Worm (Caenorhabditis elegans) whole organism, L4 larva: ENCODE measurements around the gene Y15E3A.5.

Experiments used
- F10B5.3 ChIP-seq: sonication (generic microtip); optimal IDR thresholded peaks from 2 replicates; lab custom pipeline; 2016; ENCODE audit warnings: mild to moderate bottlenecking, missing genetic modification characterization, missing compliant biosample characterization
- aly-2 ChIP-seq: sonication (generic microtip); optimal IDR thresholded peaks from 2 replicates; lab custom pipeline; 2018; ENCODE audit warnings: missing biosample characterization, missing genetic modification characterization
- ama-1 ChIP-seq: fragments of 150-350 bp; optimal IDR thresholded peaks from 2 replicates; lab custom pipeline; 2014; ENCODE audit warnings: inconsistent platforms, mixed read lengths
- ceh-82 ChIP-seq: sonication (generic microtip); optimal IDR thresholded peaks from 2 replicates; lab custom pipeline; 2017; ENCODE audit warnings: missing biosample characterization, missing genetic modification characterization
- madf-9 ChIP-seq: fragments of 200-800 bp; sonication (Bioruptor generic); conservative IDR thresholded peaks from 2 replicates; pipeline ENCODE4 v1.3.6; 2022; ENCODE audit warnings: missing genetic modification reagents, missing genetic modification characterization, missing compliant biosample characterization
- mdl-1 ChIP-seq, 2 experiments: fragments of 150-350 bp in 1 of 2; sonication (generic microtip) in 1 of 2; optimal IDR thresholded peaks; 2 replicates each; lab custom pipeline; 2014 to 2017; ENCODE audit warnings: missing biosample characterization in 2 of 2, missing genetic modification characterization in 2 of 2
- mdt-29 ChIP-seq: fragments of 200-800 bp; sonication (Bioruptor generic); IDR thresholded peaks from 2 replicates; pipeline ENCODE4 v1.3.6; 2022; ENCODE audit warnings: missing genetic modification reagents, missing genetic modification characterization, missing compliant biosample characterization
- mxl-2 ChIP-seq: fragments of 200-800 bp; sonication (Bioruptor generic); conservative IDR thresholded peaks from 2 replicates; pipeline ENCODE4 v1.3.6; 2022; ENCODE audit warnings: missing genetic modification reagents, missing genetic modification characterization, missing compliant biosample characterization
- nhr-10 ChIP-seq: fragments of 150-350 bp; optimal IDR thresholded peaks from 2 replicates; lab custom pipeline; 2014; ENCODE audit warnings: missing biosample characterization, missing genetic modification characterization
- pha-4 ChIP-seq, 2 experiments: fragments of 150-350 bp in 1 of 2; fragments of 200-800 bp in 1 of 2; sonication (Bioruptor generic) in 1 of 2; IDR thresholded peaks in 1 of 2; optimal IDR thresholded peaks in 1 of 2; 2 replicates each; pipeline versions ENCODE4 v1.3.6 to Lab custom; 2014 to 2022; ENCODE audit warnings: missing genetic modification characterization in 2 of 2, missing genetic modification reagents in 2 of 2, missing biosample characterization in 1 of 2, missing compliant biosample characterization in 1 of 2
- saeg-2 ChIP-seq: fragments of 200-800 bp; sonication (Bioruptor generic); IDR thresholded peaks from 2 replicates; pipeline ENCODE4 v1.3.6; 2022; ENCODE audit warnings: missing genetic modification reagents, missing genetic modification characterization, missing compliant biosample characterization
- sdz-12 ChIP-seq: fragments of 200-800 bp; sonication (Bioruptor generic); optimal IDR thresholded peaks from 2 replicates; lab custom pipeline; 2018; ENCODE audit warnings: mild to moderate bottlenecking, missing genetic modification characterization, missing compliant biosample characterization
- unc-62 ChIP-seq, 3 experiments: fragments of 150-350 bp in 1 of 3; sonication (generic microtip); optimal IDR thresholded peaks in 2 of 3; peaks in 1 of 3; 1 replicate in 1 of 3; 2 replicates in 2 of 3; lab custom pipeline; 2014 to 2017; ENCODE audit warnings: missing biosample characterization in 3 of 3, missing genetic modification characterization in 3 of 3, missing genetic modification reagents in 3 of 3, missing genotype in 1 of 3

DNA sequence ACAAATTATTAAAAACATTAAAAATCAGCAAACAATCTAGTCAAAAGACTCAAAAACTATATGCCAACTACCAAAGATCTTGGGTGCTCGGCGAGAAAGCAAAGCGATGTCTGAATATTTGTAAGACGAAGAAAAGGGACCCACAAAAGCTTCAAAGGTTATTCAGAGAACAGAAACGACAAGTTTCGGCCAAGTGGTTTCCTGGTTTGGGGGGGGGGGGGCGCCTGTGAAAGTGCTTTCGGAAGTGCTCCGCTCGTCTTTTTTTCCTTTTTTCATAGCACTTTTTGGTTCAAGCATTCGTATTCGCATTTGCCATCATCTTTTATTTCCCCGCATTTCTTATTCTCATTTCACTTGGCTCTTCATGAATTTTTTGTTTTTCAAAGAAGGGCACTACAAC is 41.1 kb downstream of the Y15E3A.5 start:
- no peak for TF ChIP-seq unc-62 (GFP tag; optimal IDR thresholded peaks at IDR 0.05 in 1 of 2; lab: Kevin White, UChicago)
- no peak for TF ChIP-seq unc-62 (tag; optimal IDR thresholded peaks at IDR 0.05; lab: Kevin White, UChicago)
- TF ChIP-seq sdz-12 (GFP tag; lab: Kevin White, UChicago), result no peak
- TF ChIP-seq ceh-82, result no peak
- no peak for TF ChIP-seq F10B5.3 (tag; lab: Kevin White, UChicago)
- TF ChIP-seq aly-2 (tag; lab: Kevin White, UChicago), result no peak
- TF ChIP-seq madf-9 (GFP tag; lab: Robert Waterston, UW), result no peak
- no peak for TF ChIP-seq pha-4 (GFP tag; IDR thresholded peaks at IDR 0.05; lab: Robert Waterston, UW)
- TF ChIP-seq pha-4 (tag; optimal IDR thresholded peaks at IDR 0.05; lab: Kevin White, UChicago), result no peak
- no peak for TF ChIP-seq mdl-1 (tag; optimal IDR thresholded peaks at IDR 0.05; lab: Kevin White, UChicago)
- no peak for TF ChIP-seq nhr-10 (tag; lab: Kevin White, UChicago)
- no peak for TF ChIP-seq mxl-2 (GFP tag; lab: Robert Waterston, UW)
- TF ChIP-seq saeg-2 (GFP tag; lab: Robert Waterston, UW), result no peak
- TF ChIP-seq ama-1 (lab: Kevin White, UChicago), result no peak
- TF ChIP-seq mdt-29 (GFP tag; lab: Robert Waterston, UW), result no peak
